Worm (Caenorhabditis elegans) whole organism, L1 larva: ENCODE measurements around the gene F09E10.5.

Source experiments
- C04F5.9 ChIP-seq: sonication (generic microtip); optimal IDR thresholded peaks from 2 replicates; lab custom pipeline; 2016; ENCODE audit warnings: missing genetic modification characterization, missing compliant biosample characterization
- C16A3.4 ChIP-seq: fragments of 150-350 bp; optimal IDR thresholded peaks from 2 replicates; lab custom pipeline; 2014; ENCODE audit warnings: missing biosample characterization, missing genetic modification characterization
- aly-2 ChIP-seq: fragments of 150-350 bp; optimal IDR thresholded peaks from 2 replicates; lab custom pipeline; 2014; ENCODE audit warnings: missing biosample characterization, missing genetic modification characterization
- ama-1 ChIP-seq: fragments of 150-350 bp; optimal IDR thresholded peaks from 2 replicates; lab custom pipeline; 2014
- blmp-1 ChIP-seq: fragments of 150-350 bp; optimal IDR thresholded peaks from 2 replicates; lab custom pipeline; 2014; ENCODE audit warnings: missing biosample characterization, missing genetic modification characterization
- ceh-63 ChIP-seq: fragments of 200-800 bp; sonication (Bioruptor generic); optimal IDR thresholded peaks from 2 replicates; lab custom pipeline; 2018; ENCODE audit warnings: mild to moderate bottlenecking, missing genetic modification characterization, missing compliant biosample characterization
- ceh-8 ChIP-seq: fragments of 200-800 bp; sonication (Bioruptor generic); optimal IDR thresholded peaks from 2 replicates; lab custom pipeline; 2018; ENCODE audit warnings: mild to moderate bottlenecking, missing genetic modification characterization, moderate library complexity, missing compliant biosample characterization
- ceh-82 ChIP-seq, 3 experiments: fragments of 150-350 bp in 1 of 3; sonication (generic microtip) in 2 of 3; optimal IDR thresholded peaks; 2 replicates each; lab custom pipeline; 2014 to 2017; ENCODE audit warnings: missing biosample characterization in 3 of 3, missing genetic modification characterization in 3 of 3
- ceh-88 ChIP-seq: fragments of 200-800 bp; sonication (Bioruptor generic); IDR thresholded peaks from 2 replicates; pipeline ENCODE4 v1.3.6; 2022; ENCODE audit warnings: missing genetic modification characterization, missing compliant biosample characterization
- dsc-1 ChIP-seq: sonication (generic microtip); optimal IDR thresholded peaks from 2 replicates; lab custom pipeline; 2016; ENCODE audit warnings: mild to moderate bottlenecking, missing genetic modification characterization, missing compliant biosample characterization
- efl-1 ChIP-seq, 4 experiments: fragments of 150-350 bp; optimal IDR thresholded peaks in 3 of 4; peaks in 1 of 4; 1 replicate in 1 of 4; 2 replicates in 3 of 4; lab custom pipeline; 2014; ENCODE audit warnings: missing biosample characterization in 2 of 4, missing genetic modification characterization in 2 of 4, missing genetic modification reagents in 2 of 4
- efl-3 ChIP-seq: fragments of 200-800 bp; sonication (Bioruptor generic); optimal IDR thresholded peaks from 2 replicates; lab custom pipeline; 2018; ENCODE audit warnings: mild to moderate bottlenecking, missing genetic modification characterization, missing compliant biosample characterization
- elt-2 ChIP-seq: sonication (generic microtip); optimal IDR thresholded peaks from 2 replicates; lab custom pipeline; 2016; ENCODE audit warnings: missing genetic modification characterization, mild to moderate bottlenecking, inconsistent platforms, missing compliant biosample characterization, missing genetic modification reagents
- ets-5 ChIP-seq: fragments of 200-800 bp; sonication (Bioruptor generic); IDR thresholded peaks from 2 replicates; pipeline ENCODE4 v1.3.6; 2022; ENCODE audit warnings: missing genetic modification characterization, missing compliant biosample characterization
- fkh-8 ChIP-seq: sonication (generic microtip); optimal IDR thresholded peaks from 2 replicates; lab custom pipeline; 2016; ENCODE audit warnings: mild to moderate bottlenecking, missing genetic modification characterization, missing compliant biosample characterization
- irx-1 ChIP-seq: sonication (generic microtip); optimal IDR thresholded peaks from 2 replicates; lab custom pipeline; 2016; ENCODE audit warnings: missing genetic modification characterization, missing compliant biosample characterization
- lin-14 ChIP-seq: fragments of 200-800 bp; sonication (Bioruptor generic); optimal IDR thresholded peaks from 2 replicates; lab custom pipeline; 2018; ENCODE audit warnings: mild to moderate bottlenecking, missing genetic modification characterization, moderate library complexity, missing compliant biosample characterization
- lin-35 ChIP-seq, 2 experiments: fragments of 150-350 bp; optimal IDR thresholded peaks; 2 replicates each; lab custom pipeline; 2014; ENCODE audit warnings: missing biosample characterization in 2 of 2, missing genetic modification characterization in 2 of 2, missing genetic modification reagents in 2 of 2
- lir-3 ChIP-seq: sonication (generic microtip); optimal IDR thresholded peaks from 2 replicates; lab custom pipeline; 2016; ENCODE audit warnings: mild to moderate bottlenecking, missing genetic modification characterization, moderate library complexity, missing compliant biosample characterization; ENCODE audit not compliant: poor library complexity
- lsy-2 ChIP-seq, 2 experiments: fragments of 150-350 bp; optimal IDR thresholded peaks; 2 replicates each; lab custom pipeline; 2014; ENCODE audit warnings: missing biosample characterization in 2 of 2, missing genetic modification characterization in 2 of 2
- mab-9 ChIP-seq: fragments of 200-800 bp; sonication (Bioruptor generic); IDR thresholded peaks from 2 replicates; pipeline ENCODE4 v1.3.6; 2022; ENCODE audit warnings: missing genetic modification reagents, missing genetic modification characterization, missing compliant biosample characterization
- mdl-1 ChIP-seq, 2 experiments: fragments of 150-350 bp; optimal IDR thresholded peaks; 2 replicates each; lab custom pipeline; 2014 to 2017; ENCODE audit warnings: missing biosample characterization in 2 of 2, missing genetic modification characterization in 2 of 2, inconsistent platforms in 1 of 2
- mef-2 ChIP-seq: fragments of 150-350 bp; optimal IDR thresholded peaks from 2 replicates; lab custom pipeline; 2014; ENCODE audit warnings: missing biosample characterization, missing genetic modification characterization
- mep-1 ChIP-seq: fragments of 150-350 bp; optimal IDR thresholded peaks from 2 replicates; lab custom pipeline; 2014; ENCODE audit warnings: missing biosample characterization, missing genetic modification characterization
- nhr-19 ChIP-seq: fragments of 200-800 bp; sonication (Bioruptor generic); conservative IDR thresholded peaks from 2 replicates; pipeline ENCODE4 v1.3.6; 2022; ENCODE audit warnings: missing genetic modification characterization, missing compliant biosample characterization
- nhr-20 ChIP-seq: sonication (generic microtip); optimal IDR thresholded peaks from 2 replicates; lab custom pipeline; 2016; ENCODE audit warnings: mild to moderate bottlenecking, missing genetic modification characterization, missing compliant biosample characterization
- nhr-47 ChIP-seq: sonication (generic microtip); optimal IDR thresholded peaks from 2 replicates; lab custom pipeline; 2016; ENCODE audit warnings: mild to moderate bottlenecking, missing genetic modification characterization, moderate library complexity, missing compliant biosample characterization
- nhr-71 ChIP-seq: sonication (generic microtip); optimal IDR thresholded peaks from 2 replicates; lab custom pipeline; 2016; ENCODE audit warnings: mild to moderate bottlenecking, missing genetic modification characterization, moderate library complexity, missing compliant biosample characterization
- nhr-85 ChIP-seq: sonication (generic microtip); peaks from one replicate; lab custom pipeline; 2016; ENCODE audit warnings: missing genetic modification characterization, inconsistent platforms, missing compliant biosample characterization
- rnt-1 ChIP-seq: sonication (generic microtip); optimal IDR thresholded peaks from 2 replicates; lab custom pipeline; 2016; ENCODE audit warnings: mild to moderate bottlenecking, missing genetic modification characterization, moderate library complexity, missing compliant biosample characterization
- skn-1 ChIP-seq: fragments of 150-350 bp; optimal IDR thresholded peaks from 2 replicates; lab custom pipeline; 2014; ENCODE audit warnings: missing biosample characterization, missing genetic modification characterization
- snu-23 ChIP-seq: sonication (generic microtip); optimal IDR thresholded peaks from 2 replicates; lab custom pipeline; 2016; ENCODE audit warnings: missing genetic modification characterization, missing compliant biosample characterization
- swsn-7 ChIP-seq: sonication (generic microtip); optimal IDR thresholded peaks from 2 replicates; lab custom pipeline; 2016; ENCODE audit warnings: missing genetic modification characterization, missing compliant biosample characterization
- unc-86 ChIP-seq: sonication (generic microtip); optimal IDR thresholded peaks from 2 replicates; lab custom pipeline; 2016; ENCODE audit warnings: missing genetic modification characterization, missing compliant biosample characterization
- vab-15 ChIP-seq: sonication (generic microtip); optimal IDR thresholded peaks from 2 replicates; lab custom pipeline; 2017; ENCODE audit warnings: missing genotype, mild to moderate bottlenecking, missing genetic modification characterization, missing compliant biosample characterization
- xbp-1 ChIP-seq: sonication (generic microtip); optimal IDR thresholded peaks from 2 replicates; lab custom pipeline; 2016; ENCODE audit warnings: missing genetic modification characterization, missing compliant biosample characterization
- zag-1 ChIP-seq: fragments of 150-350 bp; optimal IDR thresholded peaks from 2 replicates; lab custom pipeline; 2014; ENCODE audit warnings: missing biosample characterization, missing genetic modification characterization
- ztf-11 ChIP-seq, 2 experiments: sonication (generic microtip); optimal IDR thresholded peaks; 2 replicates each; lab custom pipeline; 2016 to 2017; ENCODE audit warnings: missing genetic modification characterization in 2 of 2, missing biosample characterization in 1 of 2, missing compliant biosample characterization in 1 of 2
- ztf-4 ChIP-seq: fragments of 150-350 bp; optimal IDR thresholded peaks from 2 replicates; lab custom pipeline; 2014; ENCODE audit warnings: missing biosample characterization, missing genetic modification characterization

The F09E10.5 gene

DNA sequence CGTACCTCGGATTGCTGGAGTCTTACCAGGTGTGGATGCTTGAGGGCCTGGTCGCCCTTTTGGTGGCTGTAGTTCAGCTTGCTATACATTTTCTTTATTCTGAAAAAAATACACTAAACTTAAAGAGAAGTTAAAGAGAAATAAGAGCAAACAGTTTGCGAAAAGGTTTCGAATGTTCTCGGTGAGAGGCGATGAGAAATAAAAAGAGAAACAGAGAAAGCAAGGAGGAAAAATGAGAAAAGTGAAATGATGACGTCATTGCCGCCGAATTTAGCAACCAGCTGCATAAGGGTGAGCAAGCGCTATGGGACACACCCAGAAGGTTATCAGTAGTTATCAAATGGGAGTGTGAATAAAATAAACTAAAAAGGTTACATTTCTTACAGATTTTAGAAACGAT, 40.4 kb downstream of the F09E10.5 start, which contains the start of gene cebp-1:
cebp-1 (minus strand) TSS at position 99 of the 400 bp plus-strand sequence.
- TF ChIP-seq mep-1 (tag; lab: Kevin White, UChicago): peak; percentile 46
- TF ChIP-seq lin-35 (GFP tag; optimal IDR thresholded peaks at IDR 0.05; lab: Kevin White, UChicago): peak in 1 of 2 experiments; percentile 0
- TF ChIP-seq nhr-19 (GFP tag; lab: Robert Waterston, UW): 0 out of 2 replicates have a peak, but pooled peaks have one; percentile 2
- peak; percentile 22 for TF ChIP-seq ztf-4 (tag; lab: Kevin White, UChicago)
- TF ChIP-seq lsy-2 (tag; optimal IDR thresholded peaks at IDR 0.05; lab: Kevin White, UChicago): no peak
- no peak for TF ChIP-seq efl-1 (optimal IDR thresholded peaks at IDR 0.05; lab: Kevin White, UChicago)
- peak in 1 of 2 experiments; percentile 69 for TF ChIP-seq efl-1 (GFP tag; optimal IDR thresholded peaks at IDR 0.05 in 1 of 2; lab: Kevin White, UChicago)
- TF ChIP-seq rnt-1 (tag; lab: Kevin White, UChicago): peak; percentile 10
- TF ChIP-seq nhr-71 (tag; lab: Kevin White, UChicago): peak; percentile 19
- no peak for TF ChIP-seq ceh-8
- no peak for TF ChIP-seq vab-15
- peak; percentile 21 for TF ChIP-seq elt-2
- peak; percentile 59 for TF ChIP-seq mef-2 (tag; lab: Kevin White, UChicago)
- peak; percentile 39 for TF ChIP-seq skn-1 (tag; lab: Kevin White, UChicago)
- TF ChIP-seq blmp-1 (tag; lab: Kevin White, UChicago): peak; percentile 89
- TF ChIP-seq, all 84 proteins: peak for 11

DNA sequence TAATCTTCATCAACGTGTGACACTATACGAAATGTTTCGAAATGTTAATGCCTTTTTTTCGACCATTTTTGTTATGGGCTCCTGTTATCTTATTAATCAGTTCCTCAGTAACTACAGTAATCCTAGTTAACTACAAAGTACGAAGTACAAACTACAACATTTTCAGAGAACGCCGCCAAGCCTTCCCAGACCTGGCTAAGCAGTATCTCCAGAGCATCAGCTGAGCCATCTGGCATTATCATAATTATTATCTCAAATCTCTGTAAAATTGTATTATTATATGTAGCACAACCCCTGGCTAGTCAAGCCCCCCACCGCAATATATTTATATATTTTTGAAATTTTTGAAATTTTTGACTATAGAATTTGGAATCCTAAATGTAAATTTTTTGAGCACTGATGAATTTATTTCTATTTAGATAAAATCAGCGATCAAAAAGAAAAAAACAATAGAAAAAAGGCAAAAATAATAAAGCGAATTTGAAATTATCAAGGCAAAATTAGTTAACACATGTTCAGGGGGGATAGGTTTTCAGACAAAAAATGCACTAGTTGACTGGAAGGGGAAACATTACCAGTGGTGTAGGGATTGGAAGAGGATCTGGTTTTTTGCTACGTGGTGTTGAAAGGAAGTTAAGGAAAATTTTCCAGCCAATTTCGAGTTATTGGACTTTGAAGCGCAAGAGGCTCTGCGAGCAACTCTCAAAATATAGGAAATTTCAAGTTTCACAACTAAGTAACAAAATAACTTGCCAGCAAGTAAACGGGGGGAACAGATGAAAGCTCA, 42.1 kb downstream of the F09E10.5 start:
- peak in 1 of 2 experiments; percentile 20 for TF ChIP-seq lsy-2 (tag; optimal IDR thresholded peaks at IDR 0.05; lab: Kevin White, UChicago)
- TF ChIP-seq ama-1 (lab: Kevin White, UChicago): peak; percentile 59
- no peak for TF ChIP-seq nhr-47 (tag; lab: Kevin White, UChicago)
- peak; percentile 15 for TF ChIP-seq aly-2 (tag; lab: Kevin White, UChicago)
- TF ChIP-seq swsn-7 (tag; lab: Kevin White, UChicago): no peak
- no peak for TF ChIP-seq ztf-11 (tag; optimal IDR thresholded peaks at IDR 0.05; lab: Kevin White, UChicago)
- TF ChIP-seq nhr-85 (tag; lab: Kevin White, UChicago): peak; percentile 65
- TF ChIP-seq ztf-4 (tag; lab: Kevin White, UChicago): peak; percentile 2
- no peak for TF ChIP-seq dsc-1
- no peak for TF ChIP-seq rnt-1 (tag; lab: Kevin White, UChicago)
- TF ChIP-seq unc-86: no peak

- TF ChIP-seq zag-1 (tag; lab: Kevin White, UChicago) (no peak), ets-5 (GFP tag; lab: Robert Waterston, UW) (no peak), lin-35 (GFP tag; optimal IDR thresholded peaks at IDR 0.05; lab: Kevin White, UChicago) (no peak), aly-2 (tag; lab: Kevin White, UChicago) (no peak), xbp-1 (tag; lab: Kevin White, UChicago) (no peak)
Measured at ce11 chrX:1451240-1451639, 42.9 kb downstream of the F09E10.5 start.

DNA sequence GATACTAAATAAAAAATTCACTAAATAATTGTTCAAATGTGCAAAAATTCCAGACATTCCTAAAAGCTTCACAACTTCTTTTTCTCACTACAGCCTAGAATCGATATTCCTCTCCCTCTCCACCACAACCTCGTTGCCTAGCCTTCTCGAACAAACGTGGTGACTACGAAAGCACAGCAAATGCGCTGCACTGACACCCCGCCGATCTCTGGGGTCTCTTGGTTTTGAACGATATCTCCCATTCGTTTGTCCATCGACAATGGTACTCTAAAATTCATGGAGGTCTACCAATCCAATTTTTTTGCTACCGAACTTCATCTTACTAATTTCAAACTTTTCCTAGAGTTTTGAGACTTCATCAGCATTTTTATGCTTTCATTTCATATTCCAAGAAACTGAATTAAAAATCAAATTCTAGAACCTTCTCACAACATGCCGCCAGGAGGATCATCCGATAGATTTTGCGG, 43.8 kb downstream of the F09E10.5 start, which contains the start of gene W05H7.1:
W05H7.1 (plus strand) TSS at position 417 of the 467 bp plus-strand sequence.
- TF ChIP-seq nhr-47 (tag; lab: Kevin White, UChicago) (peak; percentile 32), fkh-8 (tag; lab: Kevin White, UChicago) (peak; percentile 36), xbp-1 (tag; lab: Kevin White, UChicago) (peak; percentile 9), lsy-2 (tag; optimal IDR thresholded peaks at IDR 0.05; lab: Kevin White, UChicago) (peak in 1 of 2 experiments; percentile 59), swsn-7 (tag; lab: Kevin White, UChicago) (peak; percentile 41), mep-1 (tag; lab: Kevin White, UChicago) (peak; percentile 53), efl-3 (no peak), ceh-88 (no peak), irx-1 (tag; lab: Kevin White, UChicago) (peak; percentile 2), mab-9 (no peak), rnt-1 (tag; lab: Kevin White, UChicago) (peak; percentile 31), nhr-19 (GFP tag; lab: Robert Waterston, UW) (0 out of 2 replicates have a peak, but pooled peaks have one; percentile 8), snu-23 (GFP tag; lab: Kevin White, UChicago) (peak; percentile 67), lir-3 (tag; lab: Kevin White, UChicago) (no peak), ztf-4 (tag; lab: Kevin White, UChicago) (no peak), efl-1 (optimal IDR thresholded peaks at IDR 0.05; lab: Kevin White, UChicago) (peak in 1 of 2 experiments; percentile 43), efl-1 (GFP tag; optimal IDR thresholded peaks at IDR 0.05 in 1 of 2; lab: Kevin White, UChicago) (no peak), lin-14 (GFP tag; lab: Kevin White, UChicago) (peak; percentile 49), nhr-20 (peak; percentile 48), mdl-1 (tag; optimal IDR thresholded peaks at IDR 0.05; lab: Kevin White, UChicago) (peak in 1 of 2 experiments; percentile 38), ceh-82 (tag; optimal IDR thresholded peaks at IDR 0.05; lab: Kevin White, UChicago) (peak in 2 of 3 experiments; percentile 19 to 22), blmp-1 (tag; lab: Kevin White, UChicago) (peak; percentile 29), C16A3.4 (tag; lab: Kevin White, UChicago) (peak; percentile 67), skn-1 (tag; lab: Kevin White, UChicago) (peak; percentile 62), nhr-71 (tag; lab: Kevin White, UChicago) (peak; percentile 46), unc-86 (peak; percentile 51), ets-5 (GFP tag; lab: Robert Waterston, UW) (no peak), C04F5.9 (no peak), lin-35 (GFP tag; optimal IDR thresholded peaks at IDR 0.05; lab: Kevin White, UChicago) (peak; percentile 16 to 50), dsc-1 (no peak), ceh-63 (GFP tag; lab: Kevin White, UChicago) (no peak)
